Fruit fly (Drosophila melanogaster) whole organism, embryonic: ENCODE results near the gene Elp3.

Experiments used
- B-H2 ChIP-seq: fragments of 200-800 bp; sonication (Bioruptor generic); optimal IDR thresholded peaks from 2 replicates; lab custom pipeline; 2018; ENCODE audit warnings: missing biosample characterization, mild to moderate bottlenecking, missing genetic modification characterization
- Bgb ChIP-seq: fragments of 200-800 bp; sonication (Bioruptor generic); IDR thresholded peaks from 2 replicates; pipeline ENCODE4 v1.3.6; 2022; ENCODE audit warnings: missing biosample characterization, missing genetic modification characterization; ENCODE audit not compliant: partially characterized antibody
- CG10543 ChIP-seq: fragments of 200-800 bp; sonication (Bioruptor generic); optimal IDR thresholded peaks from 3 replicates; lab custom pipeline; 2017; ENCODE audit warnings: missing biosample characterization, mild to moderate bottlenecking, missing genetic modification characterization, moderate library complexity
- CG11456 ChIP-seq: fragments of 200-800 bp; sonication (Bioruptor generic); IDR thresholded peaks from 3 replicates; pipeline ENCODE4 v1.3.6; 2022; ENCODE audit warnings: missing biosample characterization, missing genetic modification characterization
- CG11560 ChIP-seq: fragments of 200-800 bp; sonication (Bioruptor generic); IDR thresholded peaks from 3 replicates; pipeline ENCODE4 v1.3.6; 2022; ENCODE audit warnings: missing biosample characterization, missing genetic modification characterization
- CG12391 ChIP-seq: fragments of 200-800 bp; sonication (Bioruptor generic); optimal IDR thresholded peaks from 3 replicates; lab custom pipeline; 2018; ENCODE audit warnings: missing biosample characterization, mild to moderate bottlenecking, missing genetic modification characterization, moderate library complexity
- CG12942 ChIP-seq: fragments of 200-800 bp; sonication (Bioruptor generic); optimal IDR thresholded peaks from 3 replicates; lab custom pipeline; 2016; ENCODE audit warnings: missing biosample characterization, missing genetic modification characterization
- CG13775 ChIP-seq: fragments of 200-800 bp; sonication (Bioruptor generic); optimal IDR thresholded peaks from 3 replicates; lab custom pipeline; 2017; ENCODE audit warnings: missing biosample characterization, mild to moderate bottlenecking, missing genetic modification characterization
- CG14014 ChIP-seq: fragments of 200-800 bp; sonication (Bioruptor generic); IDR thresholded peaks from 2 replicates; pipeline ENCODE4 v1.3.6; 2022; ENCODE audit warnings: missing biosample characterization, missing genetic modification characterization
- CG14710 ChIP-seq: fragments of 200-800 bp; sonication (Bioruptor generic); optimal IDR thresholded peaks from 3 replicates; lab custom pipeline; 2019; ENCODE audit warnings: missing biosample characterization, mild to moderate bottlenecking, missing genetic modification characterization, moderate library complexity
- CG15011 ChIP-seq: fragments of 200-800 bp; sonication (Bioruptor generic); optimal IDR thresholded peaks from 3 replicates; lab custom pipeline; 2018; ENCODE audit warnings: missing biosample characterization, mild to moderate bottlenecking, missing genetic modification characterization
- CG15696 ChIP-seq: fragments of 200-800 bp; sonication (Bioruptor generic); optimal IDR thresholded peaks from 2 replicates; lab custom pipeline; 2019; ENCODE audit warnings: missing biosample characterization, mild to moderate bottlenecking, missing genetic modification characterization, moderate library complexity
- CG1602 ChIP-seq: fragments of 200-800 bp; sonication (Bioruptor generic); optimal IDR thresholded peaks from 3 replicates; lab custom pipeline; 2016; ENCODE audit warnings: missing biosample characterization, missing genetic modification characterization
- CG16813 ChIP-seq: fragments of 200-800 bp; sonication (Bioruptor generic); IDR thresholded peaks from 3 replicates; pipeline ENCODE4 v1.3.6; 2022; ENCODE audit warnings: missing biosample characterization, missing genetic modification characterization; ENCODE audit not compliant: partially characterized antibody
- CG17802 ChIP-seq: fragments of 200-800 bp; sonication (Bioruptor generic); optimal IDR thresholded peaks from 2 replicates; lab custom pipeline; 2018; ENCODE audit warnings: missing biosample characterization, mild to moderate bottlenecking, missing genetic modification characterization, moderate library complexity
- CG2889 ChIP-seq: fragments of 200-800 bp; sonication (Bioruptor generic); IDR thresholded peaks from 3 replicates; pipeline ENCODE4 v1.3.6; 2022; ENCODE audit warnings: missing biosample characterization, missing genetic modification characterization
- CG32767 ChIP-seq: fragments of 200-800 bp; sonication (Bioruptor generic); IDR thresholded peaks from 2 replicates; pipeline ENCODE4 v1.3.6; 2022; ENCODE audit warnings: missing biosample characterization, missing genetic modification characterization
- CG34224 ChIP-seq: fragments of 200-800 bp; sonication (Bioruptor generic); IDR thresholded peaks from 3 replicates; pipeline ENCODE4 v1.3.6; 2022; ENCODE audit warnings: missing biosample characterization, missing genetic modification characterization; ENCODE audit not compliant: partially characterized antibody
- CG4404 ChIP-seq: fragments of 200-800 bp; sonication (Bioruptor generic); IDR thresholded peaks from 2 replicates; pipeline ENCODE4 v1.3.6; 2022; ENCODE audit warnings: missing biosample characterization, missing genetic modification characterization
- CG6254 ChIP-seq: fragments of 200-800 bp; sonication (Bioruptor generic); optimal IDR thresholded peaks from 3 replicates; lab custom pipeline; 2017; ENCODE audit warnings: mild to moderate bottlenecking, missing biosample characterization, missing genetic modification reagents, missing genetic modification characterization
- CG7839 ChIP-seq: fragments of 200-800 bp; sonication (Bioruptor generic); optimal IDR thresholded peaks from 3 replicates; lab custom pipeline; 2018; ENCODE audit warnings: missing biosample characterization, mild to moderate bottlenecking, missing genetic modification characterization, moderate library complexity
- CG7987 ChIP-seq: fragments of 200-800 bp; sonication (Bioruptor generic); optimal IDR thresholded peaks from 2 replicates; lab custom pipeline; 2018; ENCODE audit warnings: missing biosample characterization, mild to moderate bottlenecking, missing genetic modification characterization, moderate library complexity
- CG9609 ChIP-seq: fragments of 200-800 bp; sonication (Bioruptor generic); optimal IDR thresholded peaks from 3 replicates; lab custom pipeline; 2016; ENCODE audit warnings: missing biosample characterization, missing genetic modification characterization
- CG9727 ChIP-seq: fragments of 200-800 bp; sonication (Bioruptor generic); optimal IDR thresholded peaks from 3 replicates; lab custom pipeline; 2017; ENCODE audit warnings: missing biosample characterization, mild to moderate bottlenecking, missing genetic modification characterization
- CG9797 ChIP-seq: fragments of 200-800 bp; sonication (Bioruptor generic); optimal IDR thresholded peaks from 3 replicates; lab custom pipeline; 2018; ENCODE audit warnings: missing biosample characterization, mild to moderate bottlenecking, missing genetic modification characterization
- D19A ChIP-seq: fragments of 200-800 bp; optimal IDR thresholded peaks from 3 replicates; lab custom pipeline; 2019; ENCODE audit warnings: missing biosample characterization, mild to moderate bottlenecking, missing genetic modification characterization, moderate library complexity
- Dip2 ChIP-seq: fragments of 200-800 bp; sonication (Bioruptor generic); IDR thresholded peaks from 2 replicates; pipeline ENCODE4 v1.3.6; 2022; ENCODE audit warnings: missing biosample characterization, missing genetic modification characterization
- Dll ChIP-seq: fragments of 200-800 bp; sonication (Bioruptor generic); IDR thresholded peaks from 4 replicates; pipeline ENCODE4 v1.3.6; 2022; ENCODE audit warnings: missing biosample characterization, missing genetic modification characterization; ENCODE audit not compliant: partially characterized antibody
- Hr39 ChIP-seq: fragments of >200 bp; optimal IDR thresholded peaks from 2 replicates; lab custom pipeline; 2017
- Nf-YA ChIP-seq: fragments of 200-800 bp; sonication (Bioruptor generic); IDR thresholded peaks from 2 replicates; pipeline ENCODE4 v1.3.6; 2022; ENCODE audit warnings: missing biosample characterization, missing genetic modification characterization
- Sox102F ChIP-seq: fragments of 200-800 bp; sonication (Bioruptor generic); optimal IDR thresholded peaks from 2 replicates; lab custom pipeline; 2018; ENCODE audit warnings: missing biosample characterization, mild to moderate bottlenecking, missing genetic modification characterization, moderate library complexity
- Ssrp ChIP-seq: fragments of 200-800 bp; sonication (Bioruptor generic); optimal IDR thresholded peaks from 2 replicates; lab custom pipeline; 2018; ENCODE audit warnings: missing biosample characterization, mild to moderate bottlenecking, missing genetic modification characterization, moderate library complexity
- Vsx1 ChIP-seq: fragments of 200-800 bp; sonication (Bioruptor generic); optimal IDR thresholded peaks from 2 replicates; lab custom pipeline; 2017; ENCODE audit warnings: missing biosample characterization, mild to moderate bottlenecking, missing genetic modification characterization, missing genetic modification reagents
- YL-1 ChIP-seq: fragments of 200-800 bp; sonication (Bioruptor generic); optimal IDR thresholded peaks from 3 replicates; lab custom pipeline; 2017; ENCODE audit warnings: missing biosample characterization, mild to moderate bottlenecking, missing genetic modification characterization
- ap ChIP-seq: fragments of 200-800 bp; sonication (Bioruptor generic); IDR thresholded peaks from 2 replicates; pipeline ENCODE4 v1.3.6; 2022; ENCODE audit warnings: missing biosample characterization, missing genetic modification characterization
- bbx ChIP-seq: fragments of 200-800 bp; sonication (Bioruptor generic); IDR thresholded peaks from 2 replicates; pipeline ENCODE4 v1.3.6; 2022; ENCODE audit warnings: missing biosample characterization, missing genetic modification characterization; ENCODE audit not compliant: partially characterized antibody
- cato ChIP-seq: fragments of 200-800 bp; sonication (Bioruptor generic); optimal IDR thresholded peaks from 2 replicates; lab custom pipeline; 2016; ENCODE audit warnings: missing biosample characterization, missing genetic modification characterization, borderline replicate concordance
- ewg ChIP-seq: fragments of 200-800 bp; sonication (Bioruptor generic); optimal IDR thresholded peaks from 3 replicates; lab custom pipeline; 2017; ENCODE audit warnings: mild to moderate bottlenecking, missing biosample characterization, missing genetic modification reagents, missing genetic modification characterization
- luna ChIP-seq: fragments of 200-800 bp; sonication (Bioruptor generic); optimal IDR thresholded peaks from 2 replicates; lab custom pipeline; 2016; ENCODE audit warnings: missing biosample characterization, missing genetic modification characterization
- nerfin-1 ChIP-seq: fragments of 200-800 bp; sonication (Bioruptor generic); optimal IDR thresholded peaks from 3 replicates; lab custom pipeline; 2019; ENCODE audit warnings: missing biosample characterization, mild to moderate bottlenecking, missing genetic modification characterization, moderate library complexity
- peb ChIP-seq: fragments of 200-800 bp; sonication (Bioruptor generic); IDR thresholded peaks from 2 replicates; pipeline ENCODE4 v1.3.6; 2022; ENCODE audit warnings: missing biosample characterization, missing genetic modification characterization
- pfk ChIP-seq: fragments of 200-800 bp; sonication (Bioruptor generic); optimal IDR thresholded peaks from 2 replicates; lab custom pipeline; 2018; ENCODE audit warnings: missing biosample characterization, mild to moderate bottlenecking, missing genetic modification characterization, moderate library complexity
- phol ChIP-seq: fragments of 200-800 bp; sonication (Bioruptor generic); optimal IDR thresholded peaks from 3 replicates; lab custom pipeline; 2018; ENCODE audit warnings: missing biosample characterization, mild to moderate bottlenecking, missing genetic modification characterization, moderate library complexity
- slbo ChIP-seq: fragments of 200-800 bp; sonication (Bioruptor generic); IDR thresholded peaks from 2 replicates; pipeline ENCODE4 v1.3.6; 2022; ENCODE audit warnings: missing biosample characterization, missing genetic modification characterization
- toy ChIP-seq: fragments of 200-800 bp; sonication (Bioruptor generic); IDR thresholded peaks from 2 replicates; pipeline ENCODE4 v1.3.6; 2022; ENCODE audit warnings: missing biosample characterization, missing genetic modification characterization
- wor ChIP-seq: fragments of 200-800 bp; sonication (Bioruptor generic); IDR thresholded peaks from 2 replicates; pipeline ENCODE4 v1.3.6; 2022; ENCODE audit warnings: missing biosample characterization, missing genetic modification characterization
- zfh2 ChIP-seq: fragments of 200-800 bp; sonication (Bioruptor generic); optimal IDR thresholded peaks from 2 replicates; lab custom pipeline; 2016; ENCODE audit warnings: missing biosample characterization, missing genetic modification characterization

The Elp3 gene

dm6 chr2L:4452798-4453197 lies 8.3 kb downstream of the Elp3 start, which contains the start of gene CG15439 (continued):
- TF ChIP-seq YL-1 (GFP tag; lab: Kevin White, UChicago) (peak; percentile 22), cato (GFP tag; lab: Kevin White, UChicago) (no peak), B-H2 (no peak), CG14014 (GFP tag; lab: Robert Waterston, UW) (no peak), luna (GFP tag; lab: Kevin White, UChicago) (no peak), CG15011 (GFP tag; lab: Kevin White, UChicago) (no peak), CG14710 (tag; lab: Kevin White, UChicago) (peak; percentile 13), Sox102F (GFP tag; lab: Kevin White, UChicago) (no peak), CG32767 (GFP tag; lab: Robert Waterston, UW) (no peak), Dll (GFP tag; lab: Robert Waterston, UW) (peak; percentile 79), D19A (tag; lab: Kevin White, UChicago) (no peak), peb (no peak), toy (GFP tag; lab: Robert Waterston, UW) (no peak), CG34224 (peak; percentile 86), Vsx1 (no peak), CG12942 (GFP tag; lab: Kevin White, UChicago) (no peak), CG1602 (GFP tag; lab: Kevin White, UChicago) (no peak), CG4404 (GFP tag; lab: Robert Waterston, UW) (no peak), CG12391 (no peak), CG7839 (tag; lab: Kevin White, UChicago) (no peak), CG16813 (GFP tag; lab: Robert Waterston, UW) (peak; percentile 64), CG13775 (GFP tag; lab: Kevin White, UChicago) (no peak), CG17802 (no peak), ap (no peak), CG9609 (GFP tag; lab: Kevin White, UChicago) (no peak), CG9727 (GFP tag; lab: Kevin White, UChicago) (no peak), CG6254 (GFP tag; lab: Kevin White, UChicago) (peak; percentile 23), bbx (GFP tag; lab: Robert Waterston, UW) (peak; percentile 84), CG15696 (tag; lab: Kevin White, UChicago) (no peak), wor (GFP tag; lab: Robert Waterston, UW) (no peak), Bgb (peak; percentile 72), Nf-YA (GFP tag; lab: Robert Waterston, UW) (no peak), CG9797 (GFP tag; lab: Kevin White, UChicago) (no peak), CG7987 (GFP tag; lab: Kevin White, UChicago) (no peak), Hr39 (lab: Kevin White, UChicago) (no peak), pfk (GFP tag; lab: Kevin White, UChicago) (no peak), nerfin-1 (tag; lab: Kevin White, UChicago) (no peak), slbo (GFP tag; lab: Robert Waterston, UW) (no peak), Dip2 (no peak), CG2889 (no peak), CG11560 (no peak; the same call in 2 of the 3 replicates), CG10543 (GFP tag; lab: Kevin White, UChicago) (no peak), CG11456 (GFP tag; lab: Robert Waterston, UW) (no peak), phol (tag; lab: Kevin White, UChicago) (peak; percentile 17), ewg (GFP tag; lab: Kevin White, UChicago) (no peak), zfh2 (GFP tag; lab: Kevin White, UChicago) (no peak), Ssrp (tag; lab: Kevin White, UChicago) (no peak)
